Worm (Caenorhabditis elegans) whole organism, L1 larva: ENCODE data around the gene cutl-1.

Experiments used
- C34B4.2 ChIP-seq: sonication (generic microtip); optimal IDR thresholded peaks from 2 replicates; lab custom pipeline; 2017; ENCODE audit warnings: mild to moderate bottlenecking, missing genetic modification characterization, missing compliant biosample characterization
- F16B12.6 ChIP-seq: fragments of 150-350 bp; optimal IDR thresholded peaks from 2 replicates; lab custom pipeline; 2014; ENCODE audit warnings: missing biosample characterization, missing genetic modification characterization
- Y116A8C.19 ChIP-seq: sonication (generic microtip); optimal IDR thresholded peaks from 2 replicates; lab custom pipeline; 2016; ENCODE audit warnings: missing compliant biosample characterization, missing genetic modification characterization, borderline replicate concordance
- aha-1 ChIP-seq: fragments of 150-350 bp; optimal IDR thresholded peaks from 2 replicates; lab custom pipeline; 2014; ENCODE audit warnings: missing biosample characterization, missing genetic modification characterization
- ama-1 ChIP-seq: fragments of 150-350 bp; optimal IDR thresholded peaks from 2 replicates; lab custom pipeline; 2014
- blmp-1 ChIP-seq: fragments of 150-350 bp; optimal IDR thresholded peaks from 2 replicates; lab custom pipeline; 2014; ENCODE audit warnings: missing biosample characterization, missing genetic modification characterization
- ceh-63 ChIP-seq: fragments of 200-800 bp; sonication (Bioruptor generic); optimal IDR thresholded peaks from 2 replicates; lab custom pipeline; 2018; ENCODE audit warnings: mild to moderate bottlenecking, missing genetic modification characterization, missing compliant biosample characterization
- ceh-8 ChIP-seq: fragments of 200-800 bp; sonication (Bioruptor generic); optimal IDR thresholded peaks from 2 replicates; lab custom pipeline; 2018; ENCODE audit warnings: mild to moderate bottlenecking, missing genetic modification characterization, moderate library complexity, missing compliant biosample characterization
- ceh-82 ChIP-seq, 3 experiments: fragments of 150-350 bp in 1 of 3; sonication (generic microtip) in 2 of 3; optimal IDR thresholded peaks; 2 replicates each; lab custom pipeline; 2014 to 2017; ENCODE audit warnings: missing biosample characterization in 3 of 3, missing genetic modification characterization in 3 of 3
- ceh-90 ChIP-seq: sonication (generic microtip); optimal IDR thresholded peaks from 2 replicates; lab custom pipeline; 2016; ENCODE audit warnings: missing genetic modification characterization, missing compliant biosample characterization
- ces-1 ChIP-seq: fragments of 150-350 bp; optimal IDR thresholded peaks from 2 replicates; lab custom pipeline; 2014; ENCODE audit warnings: missing biosample characterization, missing genetic modification reagents, missing genetic modification characterization
- efl-1 ChIP-seq, 4 experiments: fragments of 150-350 bp; optimal IDR thresholded peaks in 3 of 4; peaks in 1 of 4; 1 replicate in 1 of 4; 2 replicates in 3 of 4; lab custom pipeline; 2014; ENCODE audit warnings: missing biosample characterization in 2 of 4, missing genetic modification characterization in 2 of 4, missing genetic modification reagents in 2 of 4
- elt-2 ChIP-seq: sonication (generic microtip); optimal IDR thresholded peaks from 2 replicates; lab custom pipeline; 2016; ENCODE audit warnings: missing genetic modification characterization, mild to moderate bottlenecking, inconsistent platforms, missing compliant biosample characterization, missing genetic modification reagents
- elt-3 ChIP-seq, 6 experiments: fragments of 150-350 bp in 1 of 6; sonication (generic microtip); optimal IDR thresholded peaks; 2 replicates each; lab custom pipeline; 2017 to 2018; ENCODE audit warnings: missing biosample characterization in 6 of 6, missing genetic modification characterization in 6 of 6, inconsistent platforms in 1 of 6
- fkh-10 ChIP-seq: sonication (generic microtip); optimal IDR thresholded peaks from 2 replicates; lab custom pipeline; 2017; ENCODE audit warnings: missing biosample characterization, missing genetic modification reagents, missing genetic modification characterization
- fkh-4 ChIP-seq: sonication (generic microtip); optimal IDR thresholded peaks from 2 replicates; lab custom pipeline; 2016; ENCODE audit warnings: missing compliant biosample characterization, missing genetic modification characterization, borderline replicate concordance
- fkh-8 ChIP-seq: sonication (generic microtip); optimal IDR thresholded peaks from 2 replicates; lab custom pipeline; 2016; ENCODE audit warnings: mild to moderate bottlenecking, missing genetic modification characterization, missing compliant biosample characterization
- grh-1 ChIP-seq: fragments of 200-800 bp; sonication (Bioruptor generic); IDR thresholded peaks from 2 replicates; pipeline ENCODE4 v1.3.6; 2022; ENCODE audit warnings: missing genetic modification reagents, missing genetic modification characterization, missing compliant biosample characterization
- irx-1 ChIP-seq: sonication (generic microtip); optimal IDR thresholded peaks from 2 replicates; lab custom pipeline; 2016; ENCODE audit warnings: missing genetic modification characterization, missing compliant biosample characterization
- jun-1 ChIP-seq: fragments of 150-350 bp; optimal IDR thresholded peaks from 2 replicates; lab custom pipeline; 2014; ENCODE audit warnings: missing biosample characterization, missing genetic modification reagents, missing genetic modification characterization
- lin-35 ChIP-seq, 2 experiments: fragments of 150-350 bp; optimal IDR thresholded peaks; 2 replicates each; lab custom pipeline; 2014; ENCODE audit warnings: missing biosample characterization in 2 of 2, missing genetic modification characterization in 2 of 2, missing genetic modification reagents in 2 of 2
- lin-39 ChIP-seq: fragments of 150-350 bp; optimal IDR thresholded peaks from 2 replicates; lab custom pipeline; 2014; ENCODE audit warnings: missing biosample characterization, missing genetic modification reagents, missing genetic modification characterization
- nhr-11 ChIP-seq: fragments of 150-350 bp; optimal IDR thresholded peaks from 2 replicates; lab custom pipeline; 2014; ENCODE audit warnings: missing biosample characterization, missing genetic modification characterization
- nhr-19 ChIP-seq: fragments of 200-800 bp; sonication (Bioruptor generic); conservative IDR thresholded peaks from 2 replicates; pipeline ENCODE4 v1.3.6; 2022; ENCODE audit warnings: missing genetic modification characterization, missing compliant biosample characterization
- nhr-237 ChIP-seq: fragments of 150-350 bp; optimal IDR thresholded peaks from 2 replicates; lab custom pipeline; 2014; ENCODE audit warnings: missing biosample characterization, missing genetic modification characterization
- nhr-76 ChIP-seq: sonication (generic microtip); optimal IDR thresholded peaks from 2 replicates; lab custom pipeline; 2017; ENCODE audit warnings: missing biosample characterization, missing genetic modification characterization
- nhr-77 ChIP-seq: fragments of 150-350 bp; optimal IDR thresholded peaks from 2 replicates; lab custom pipeline; 2014; ENCODE audit warnings: missing biosample characterization, missing genetic modification characterization
- nhr-85 ChIP-seq: sonication (generic microtip); peaks from one replicate; lab custom pipeline; 2016; ENCODE audit warnings: missing genetic modification characterization, inconsistent platforms, missing compliant biosample characterization
- pag-3 ChIP-seq: sonication (generic microtip); optimal IDR thresholded peaks from 2 replicates; lab custom pipeline; 2017; ENCODE audit warnings: missing genetic modification characterization, mild to moderate bottlenecking, missing compliant biosample characterization, antibody characterized with exemption, borderline replicate concordance; ENCODE audit not compliant: insufficient read depth
- rnt-1 ChIP-seq: sonication (generic microtip); optimal IDR thresholded peaks from 2 replicates; lab custom pipeline; 2016; ENCODE audit warnings: mild to moderate bottlenecking, missing genetic modification characterization, moderate library complexity, missing compliant biosample characterization
- skn-1 ChIP-seq: fragments of 150-350 bp; optimal IDR thresholded peaks from 2 replicates; lab custom pipeline; 2014; ENCODE audit warnings: missing biosample characterization, missing genetic modification characterization
- snpc-4 ChIP-seq: fragments of 150-350 bp; optimal IDR thresholded peaks from 2 replicates; lab custom pipeline; 2014; ENCODE audit warnings: missing biosample characterization, missing genetic modification characterization
- snu-23 ChIP-seq: sonication (generic microtip); optimal IDR thresholded peaks from 2 replicates; lab custom pipeline; 2016; ENCODE audit warnings: missing genetic modification characterization, missing compliant biosample characterization
- sptf-1 ChIP-seq: fragments of 150-350 bp; optimal IDR thresholded peaks from 2 replicates; lab custom pipeline; 2014; ENCODE audit warnings: missing biosample characterization, missing genetic modification characterization
- swsn-7 ChIP-seq: sonication (generic microtip); optimal IDR thresholded peaks from 2 replicates; lab custom pipeline; 2016; ENCODE audit warnings: missing genetic modification characterization, missing compliant biosample characterization
- tlp-1 ChIP-seq: fragments of 150-350 bp; optimal IDR thresholded peaks from 2 replicates; lab custom pipeline; 2014; ENCODE audit warnings: missing biosample characterization, missing genetic modification characterization
- unc-62 ChIP-seq: fragments of 150-350 bp; optimal IDR thresholded peaks from 2 replicates; lab custom pipeline; 2014; ENCODE audit warnings: missing biosample characterization, missing genetic modification reagents, missing genetic modification characterization
- unc-98 ChIP-seq: fragments of 200-800 bp; sonication (Bioruptor generic); IDR thresholded peaks from 2 replicates; pipeline ENCODE4 v1.3.6; 2022; ENCODE audit warnings: missing genetic modification characterization, missing compliant biosample characterization
- ztf-11 ChIP-seq, 2 experiments: sonication (generic microtip); optimal IDR thresholded peaks; 2 replicates each; lab custom pipeline; 2016 to 2017; ENCODE audit warnings: missing genetic modification characterization in 2 of 2, missing biosample characterization in 1 of 2, missing compliant biosample characterization in 1 of 2
- ztf-4 ChIP-seq: fragments of 150-350 bp; optimal IDR thresholded peaks from 2 replicates; lab custom pipeline; 2014; ENCODE audit warnings: missing biosample characterization, missing genetic modification characterization

cutl-1 gene

ce11 chrV:13371336-13371735, 34.6 kb downstream of the cutl-1 start (continued):
- TF ChIP-seq ztf-11 (tag; optimal IDR thresholded peaks at IDR 0.05; lab: Kevin White, UChicago) (no peak), ama-1 (lab: Kevin White, UChicago) (no peak), rnt-1 (tag; lab: Kevin White, UChicago) (peak; percentile 38), nhr-11 (tag; lab: Kevin White, UChicago) (no peak), Y116A8C.19 (tag; lab: Kevin White, UChicago) (no peak), nhr-76 (tag; lab: Kevin White, UChicago) (no peak), lin-39 (no peak), fkh-8 (tag; lab: Kevin White, UChicago) (no peak), swsn-7 (peak; percentile 63), C34B4.2 (tag; lab: Kevin White, UChicago) (no peak), ceh-82 (tag; optimal IDR thresholded peaks at IDR 0.05; lab: Kevin White, UChicago) (peak in 2 of 3 experiments; percentile 24 to 26), pag-3 (tag; lab: Kevin White, UChicago) (no peak), ceh-8 (no peak), nhr-237 (tag; lab: Kevin White, UChicago) (peak; percentile 59), nhr-77 (tag; lab: Kevin White, UChicago) (peak; percentile 42), snpc-4 (tag; lab: Kevin White, UChicago) (no peak), jun-1 (tag; lab: Kevin White, UChicago) (peak; percentile 31), nhr-19 (GFP tag; lab: Robert Waterston, UW) (peak; percentile 63), ceh-90 (tag; lab: Kevin White, UChicago) (no peak), unc-98 (GFP tag; lab: Robert Waterston, UW) (no peak), grh-1 (peak; percentile 100), fkh-10 (no peak), F16B12.6 (tag; lab: Kevin White, UChicago) (no peak), unc-62 (no peak), elt-3 (tag; optimal IDR thresholded peaks at IDR 0.05; lab: Kevin White, UChicago) (peak in 5 of 6 experiments; percentile 59 to 96 (median 93)), snu-23 (GFP tag; lab: Kevin White, UChicago) (peak; percentile 92), ztf-4 (tag; lab: Kevin White, UChicago) (peak; percentile 57), nhr-85 (tag; lab: Kevin White, UChicago) (peak; percentile 100), ces-1 (GFP tag; lab: Kevin White, UChicago) (no peak), aha-1 (tag; lab: Kevin White, UChicago) (no peak), irx-1 (tag; lab: Kevin White, UChicago) (peak; percentile 62), tlp-1 (tag; lab: Kevin White, UChicago) (no peak)
- TF ChIP-seq, all 84 proteins: peak for 38

ce11 chrV:13370265-13370664, 35.6 kb downstream of the cutl-1 start:
- TF ChIP-seq blmp-1 = peak; percentile 63
- TF ChIP-seq unc-98 (GFP tag; lab: Robert Waterston, UW) = no peak
- TF ChIP-seq nhr-85 (tag; lab: Kevin White, UChicago) = peak; percentile 23

ce11 chrV:13369663-13370062, 36.3 kb downstream of the cutl-1 start:
- TF ChIP-seq elt-2 (peak; percentile 81), efl-1 (optimal IDR thresholded peaks at IDR 0.05; lab: Kevin White, UChicago) (no peak), efl-1 (GFP tag; optimal IDR thresholded peaks at IDR 0.05 in 1 of 2; lab: Kevin White, UChicago) (peak in 1 of 2 experiments; percentile 93), tlp-1 (tag; lab: Kevin White, UChicago) (no peak), grh-1 (peak; percentile 16; the same call in 1 of the 2 replicates), lin-35 (GFP tag; optimal IDR thresholded peaks at IDR 0.05; lab: Kevin White, UChicago) (peak in 1 of 2 experiments; percentile 0), sptf-1 (tag; lab: Kevin White, UChicago) (no peak)

ce11 chrV:13367024-13367423, 38.9 kb downstream of the cutl-1 start, which contains the start of gene srx-125:
srx-125 (plus strand) TSS chrV:13367324.
- no peak for TF ChIP-seq elt-3 (tag; optimal IDR thresholded peaks at IDR 0.05; lab: Kevin White, UChicago)
- no peak for TF ChIP-seq fkh-4 (tag; lab: Kevin White, UChicago)
- TF ChIP-seq blmp-1 = no peak
- no peak for TF ChIP-seq skn-1 (tag; lab: Kevin White, UChicago)
- TF ChIP-seq C34B4.2 (tag; lab: Kevin White, UChicago) = no peak
- TF ChIP-seq ama-1 (lab: Kevin White, UChicago) = no peak
- no peak for TF ChIP-seq ceh-63
